Worm (Caenorhabditis elegans) whole organism, L1 larva: Measurements from ENCODE around the gene otpl-3.

Source experiments
- dpl-1 ChIP-seq, 3 experiments: fragments of 150-350 bp in 2 of 3; sonication (generic microtip) in 1 of 3; optimal IDR thresholded peaks; 2 replicates each; lab custom pipeline; 2014 to 2017; ENCODE audit warnings: missing biosample characterization in 3 of 3, missing genetic modification characterization in 3 of 3, missing genetic modification reagents in 3 of 3
- fkh-8 ChIP-seq: sonication (generic microtip); optimal IDR thresholded peaks from 2 replicates; lab custom pipeline; 2016; ENCODE audit warnings: mild to moderate bottlenecking, missing genetic modification characterization, missing compliant biosample characterization
- nhr-237 ChIP-seq: fragments of 150-350 bp; optimal IDR thresholded peaks from 2 replicates; lab custom pipeline; 2014; ENCODE audit warnings: missing biosample characterization, missing genetic modification characterization
- nhr-84 ChIP-seq: sonication (generic microtip); optimal IDR thresholded peaks from 2 replicates; lab custom pipeline; 2017; ENCODE audit warnings: missing biosample characterization, missing genetic modification characterization
- pqm-1 ChIP-seq: sonication (generic microtip); optimal IDR thresholded peaks from 3 replicates; lab custom pipeline; 2017; ENCODE audit warnings: missing biosample characterization, missing genetic modification characterization
- unc-62 ChIP-seq: fragments of 150-350 bp; optimal IDR thresholded peaks from 2 replicates; lab custom pipeline; 2014; ENCODE audit warnings: missing biosample characterization, missing genetic modification reagents, missing genetic modification characterization

ce11 chrX:6926952-6927351 lies 2.4 kb upstream of the otpl-3 start:
- TF ChIP-seq nhr-237, result no peak
- no peak for TF ChIP-seq nhr-84 (tag; lab: Kevin White, UChicago)
- no peak for TF ChIP-seq unc-62
- TF ChIP-seq fkh-8, result no peak
- TF ChIP-seq pqm-1 (tag; lab: Kevin White, UChicago), result no peak
- TF ChIP-seq dpl-1 (GFP tag; optimal IDR thresholded peaks at IDR 0.05; lab: Kevin White, UChicago), result no peak
